Fruit fly (Drosophila melanogaster) whole organism, embryonic: ENCODE data around the gene Zip89B.

Experiments used
- B-H2 ChIP-seq: fragments of 200-800 bp; sonication (Bioruptor generic); optimal IDR thresholded peaks from 2 replicates; lab custom pipeline; 2018; ENCODE audit warnings: missing biosample characterization, mild to moderate bottlenecking, missing genetic modification characterization
- BtbVII ChIP-seq: fragments of 200-800 bp; sonication (Bioruptor generic); optimal IDR thresholded peaks from 3 replicates; lab custom pipeline; 2017; ENCODE audit warnings: missing biosample characterization, mild to moderate bottlenecking, missing genetic modification characterization
- CG10321 ChIP-seq: fragments of 200-800 bp; sonication (Bioruptor generic); IDR thresholded peaks from 2 replicates; pipeline ENCODE4 v1.3.6; 2022; ENCODE audit warnings: missing biosample characterization, missing genetic modification characterization
- CG11247 ChIP-seq: fragments of 200-800 bp; sonication (Bioruptor generic); IDR thresholded peaks from 2 replicates; pipeline ENCODE4 v1.3.6; 2022; ENCODE audit warnings: missing biosample characterization, missing genetic modification characterization
- CG12659 ChIP-seq: fragments of 200-800 bp; sonication (Bioruptor generic); optimal IDR thresholded peaks from 3 replicates; lab custom pipeline; 2017; ENCODE audit warnings: mild to moderate bottlenecking, missing biosample characterization, missing genetic modification reagents, missing genetic modification characterization
- CG13894 ChIP-seq: fragments of 200-800 bp; sonication (Bioruptor generic); optimal IDR thresholded peaks from 3 replicates; lab custom pipeline; 2018; ENCODE audit warnings: missing biosample characterization, mild to moderate bottlenecking, missing genetic modification characterization, moderate library complexity
- CG14014 ChIP-seq: fragments of 200-800 bp; sonication (Bioruptor generic); IDR thresholded peaks from 2 replicates; pipeline ENCODE4 v1.3.6; 2022; ENCODE audit warnings: missing biosample characterization, missing genetic modification characterization
- CG14710 ChIP-seq: fragments of 200-800 bp; sonication (Bioruptor generic); optimal IDR thresholded peaks from 3 replicates; lab custom pipeline; 2019; ENCODE audit warnings: missing biosample characterization, mild to moderate bottlenecking, missing genetic modification characterization, moderate library complexity
- CG1529 ChIP-seq: fragments of 200-800 bp; sonication (Bioruptor generic); optimal IDR thresholded peaks from 3 replicates; lab custom pipeline; 2018; ENCODE audit warnings: missing biosample characterization, missing genetic modification characterization
- CG17385 ChIP-seq: fragments of 200-800 bp; sonication (Bioruptor generic); optimal IDR thresholded peaks from 3 replicates; lab custom pipeline; 2018; ENCODE audit warnings: missing biosample characterization, mild to moderate bottlenecking, missing genetic modification characterization
- CG17802 ChIP-seq: fragments of 200-800 bp; sonication (Bioruptor generic); optimal IDR thresholded peaks from 2 replicates; lab custom pipeline; 2018; ENCODE audit warnings: missing biosample characterization, mild to moderate bottlenecking, missing genetic modification characterization, moderate library complexity
- CG17829 ChIP-seq: fragments of 200-800 bp; optimal IDR thresholded peaks from 2 replicates; lab custom pipeline; 2019; ENCODE audit warnings: missing biosample characterization, mild to moderate bottlenecking, missing genetic modification characterization, moderate library complexity
- CG30020 ChIP-seq: fragments of 200-800 bp; optimal IDR thresholded peaks from 2 replicates; lab custom pipeline; 2019; ENCODE audit warnings: missing biosample characterization, mild to moderate bottlenecking, missing genetic modification characterization, moderate library complexity
- CG3838 ChIP-seq: fragments of 200-800 bp; sonication (Bioruptor generic); optimal IDR thresholded peaks from 3 replicates; lab custom pipeline; 2016; ENCODE audit warnings: missing biosample characterization, missing genetic modification characterization
- CG4328 ChIP-seq: fragments of 200-800 bp; sonication (Bioruptor generic); optimal IDR thresholded peaks from 3 replicates; lab custom pipeline; 2017; ENCODE audit warnings: missing biosample characterization, missing genetic modification reagents, missing genetic modification characterization
- CG4360 ChIP-seq: fragments of 200-800 bp; sonication (Bioruptor generic); IDR thresholded peaks from 2 replicates; pipeline ENCODE4 v1.3.6; 2022; ENCODE audit warnings: missing biosample characterization, missing genetic modification characterization
- CG6765 ChIP-seq: fragments of 200-800 bp; sonication (Bioruptor generic); optimal IDR thresholded peaks from 3 replicates; lab custom pipeline; 2017; ENCODE audit warnings: missing biosample characterization, mild to moderate bottlenecking, missing genetic modification characterization
- CG7556 ChIP-seq: fragments of 200-800 bp; sonication (Bioruptor generic); optimal IDR thresholded peaks from 2 replicates; lab custom pipeline; 2017; ENCODE audit warnings: missing biosample characterization, mild to moderate bottlenecking, missing genetic modification characterization
- CG7786 ChIP-seq: fragments of 200-800 bp; sonication (Bioruptor generic); optimal IDR thresholded peaks from 2 replicates; lab custom pipeline; 2016; ENCODE audit warnings: missing biosample characterization, missing genetic modification characterization
- E2f1 ChIP-seq: fragments of 200-800 bp; sonication (Bioruptor generic); IDR thresholded peaks from 2 replicates; pipeline ENCODE4 v1.3.6; 2022; ENCODE audit warnings: missing biosample characterization, missing genetic modification characterization
- Eip74EF ChIP-seq, 2 experiments: fragments of 200-800 bp in 1 of 2; fragments of >200 bp in 1 of 2; sonication (Bioruptor generic) in 1 of 2; optimal IDR thresholded peaks; 2 replicates each; lab custom pipeline; 2017 to 2019; ENCODE audit warnings: missing biosample characterization in 2 of 2, missing genetic modification characterization in 2 of 2, mild to moderate bottlenecking in 1 of 2, moderate library complexity in 1 of 2
- Hand ChIP-seq: fragments of 200-800 bp; sonication (Bioruptor generic); optimal IDR thresholded peaks from 2 replicates; lab custom pipeline; 2017; ENCODE audit warnings: mild to moderate bottlenecking, missing biosample characterization, missing genetic modification reagents, missing genetic modification characterization
- Hr39 ChIP-seq: fragments of >200 bp; optimal IDR thresholded peaks from 2 replicates; lab custom pipeline; 2017
- Optix ChIP-seq: fragments of 200-800 bp; sonication (Bioruptor generic); IDR thresholded peaks from 3 replicates; pipeline ENCODE4 v1.3.6; 2022; ENCODE audit warnings: missing biosample characterization, missing genetic modification characterization
- Scr ChIP-seq: fragments of 200-800 bp; sonication (Bioruptor generic); IDR thresholded peaks from 2 replicates; pipeline ENCODE4 v1.3.6; 2022; ENCODE audit warnings: missing biosample characterization, missing genetic modification characterization; ENCODE audit not compliant: partially characterized antibody
- Side ChIP-seq: fragments of 200-800 bp; sonication (Bioruptor generic); optimal IDR thresholded peaks from 2 replicates; lab custom pipeline; 2016; ENCODE audit warnings: missing biosample characterization, missing genetic modification characterization
- Six4 ChIP-seq: fragments of 200-800 bp; sonication (Bioruptor generic); optimal IDR thresholded peaks from 2 replicates; lab custom pipeline; 2016; ENCODE audit warnings: missing biosample characterization, missing genetic modification characterization
- Sox100B ChIP-seq: fragments of 200-800 bp; sonication (Bioruptor generic); optimal IDR thresholded peaks from 3 replicates; lab custom pipeline; 2018; ENCODE audit warnings: missing biosample characterization, mild to moderate bottlenecking, missing genetic modification characterization
- Ssrp ChIP-seq: fragments of 200-800 bp; sonication (Bioruptor generic); optimal IDR thresholded peaks from 2 replicates; lab custom pipeline; 2018; ENCODE audit warnings: missing biosample characterization, mild to moderate bottlenecking, missing genetic modification characterization, moderate library complexity
- Vsx1 ChIP-seq: fragments of 200-800 bp; sonication (Bioruptor generic); optimal IDR thresholded peaks from 2 replicates; lab custom pipeline; 2017; ENCODE audit warnings: missing biosample characterization, mild to moderate bottlenecking, missing genetic modification characterization, missing genetic modification reagents
- Xrp1 ChIP-seq: fragments of 200-800 bp; sonication (Bioruptor generic); IDR thresholded peaks from 2 replicates; pipeline ENCODE4 v1.3.6; 2022; ENCODE audit warnings: missing biosample characterization, missing genetic modification characterization
- abd-A ChIP-seq: fragments of 200-800 bp; sonication (Bioruptor generic); optimal IDR thresholded peaks from 3 replicates; lab custom pipeline; 2019; ENCODE audit warnings: missing biosample characterization, mild to moderate bottlenecking, missing genetic modification characterization, moderate library complexity
- ac ChIP-seq: fragments of 200-800 bp; sonication (Bioruptor generic); optimal IDR thresholded peaks from 3 replicates; lab custom pipeline; 2017; ENCODE audit warnings: missing biosample characterization, mild to moderate bottlenecking, missing genetic modification characterization
- caup ChIP-seq: fragments of 200-800 bp; sonication (Bioruptor generic); optimal IDR thresholded peaks from 3 replicates; lab custom pipeline; 2017; ENCODE audit warnings: missing biosample characterization, mild to moderate bottlenecking, missing genetic modification characterization, moderate library complexity; ENCODE audit not compliant: severe bottlenecking
- emc ChIP-seq: fragments of 200-800 bp; sonication (Bioruptor generic); optimal IDR thresholded peaks from 2 replicates; lab custom pipeline; 2016; ENCODE audit warnings: missing biosample characterization, missing genetic modification characterization
- ems ChIP-seq: fragments of 200-800 bp; sonication (Bioruptor generic); optimal IDR thresholded peaks from 3 replicates; lab custom pipeline; 2016; ENCODE audit warnings: missing biosample characterization, missing genetic modification characterization
- ewg ChIP-seq: fragments of 200-800 bp; sonication (Bioruptor generic); optimal IDR thresholded peaks from 3 replicates; lab custom pipeline; 2017; ENCODE audit warnings: mild to moderate bottlenecking, missing biosample characterization, missing genetic modification reagents, missing genetic modification characterization
- gcm2 ChIP-seq: fragments of 200-800 bp; sonication (Bioruptor generic); optimal IDR thresholded peaks from 2 replicates; lab custom pipeline; 2016; ENCODE audit warnings: missing biosample characterization, missing genetic modification characterization
- gfzf ChIP-seq: fragments of 200-800 bp; sonication (Bioruptor generic); optimal IDR thresholded peaks from 2 replicates; lab custom pipeline; 2016; ENCODE audit warnings: missing biosample characterization, mild to moderate bottlenecking, missing genetic modification characterization, moderate library complexity
- ham ChIP-seq: fragments of 200-800 bp; sonication (Bioruptor generic); IDR thresholded peaks from 2 replicates; pipeline ENCODE4 v1.3.6; 2022; ENCODE audit warnings: missing biosample characterization, missing genetic modification characterization
- hkb ChIP-seq, 2 experiments: fragments of 200-800 bp in 1 of 2; fragments of >200 bp in 1 of 2; sonication (Bioruptor generic) in 1 of 2; IDR thresholded peaks in 1 of 2; optimal IDR thresholded peaks in 1 of 2; 2 replicates each; pipeline versions ENCODE4 v1.3.6 to Lab custom; 2017 to 2022; ENCODE audit warnings: missing biosample characterization in 1 of 2, missing genetic modification characterization in 1 of 2
- ken ChIP-seq: fragments of 200-800 bp; sonication (Bioruptor generic); IDR thresholded peaks from 3 replicates; pipeline ENCODE4 v1.3.6; 2022; ENCODE audit warnings: missing biosample characterization, missing genetic modification characterization
- kni ChIP-seq: fragments of 200-800 bp; sonication (Bioruptor generic); optimal IDR thresholded peaks from 3 replicates; lab custom pipeline; 2017; ENCODE audit warnings: mild to moderate bottlenecking, missing biosample characterization, missing genetic modification reagents, missing genetic modification characterization
- peb ChIP-seq: fragments of 200-800 bp; sonication (Bioruptor generic); IDR thresholded peaks from 2 replicates; pipeline ENCODE4 v1.3.6; 2022; ENCODE audit warnings: missing biosample characterization, missing genetic modification characterization
- sob ChIP-seq: fragments of 200-800 bp; sonication (Bioruptor generic); IDR thresholded peaks from 2 replicates; pipeline ENCODE4 v1.3.6; 2022; ENCODE audit warnings: missing biosample characterization, missing genetic modification characterization
- tin ChIP-seq: fragments of 200-800 bp; sonication (Bioruptor generic); optimal IDR thresholded peaks from 3 replicates; lab custom pipeline; 2016; ENCODE audit warnings: missing biosample characterization, missing genetic modification characterization
- toy ChIP-seq: fragments of 200-800 bp; sonication (Bioruptor generic); IDR thresholded peaks from 2 replicates; pipeline ENCODE4 v1.3.6; 2022; ENCODE audit warnings: missing biosample characterization, missing genetic modification characterization
- ttk ChIP-seq: fragments of 200-800 bp; sonication (Bioruptor generic); IDR thresholded peaks from 2 replicates; pipeline ENCODE4 v2.1.2; 2022; ENCODE audit warnings: missing biosample characterization, missing genetic modification characterization
- zfh2 ChIP-seq: fragments of 200-800 bp; sonication (Bioruptor generic); optimal IDR thresholded peaks from 2 replicates; lab custom pipeline; 2016; ENCODE audit warnings: missing biosample characterization, missing genetic modification characterization

The Zip89B gene

dm6 chr3R:16260385-16261169 lies 45.0 kb upstream of the Zip89B start (continued):
- peak; percentile 59 for TF ChIP-seq kni
- peak; percentile 71 for TF ChIP-seq Xrp1
- peak; percentile 66 for TF ChIP-seq CG17385 (GFP tag; lab: Kevin White, UChicago)
- peak; percentile 63 for TF ChIP-seq Scr (GFP tag; lab: Robert Waterston, UW)
- peak; percentile 79 for TF ChIP-seq ken (GFP tag; lab: Robert Waterston, UW)
- TF ChIP-seq gcm2 (GFP tag; lab: Kevin White, UChicago), result no peak
- peak; percentile 41 for TF ChIP-seq B-H2 (GFP tag; lab: Kevin White, UChicago)
- no peak for TF ChIP-seq toy (GFP tag; lab: Robert Waterston, UW)
- peak; percentile 78 for TF ChIP-seq sob (GFP tag; lab: Robert Waterston, UW)
- peak; percentile 45 for TF ChIP-seq CG3838 (GFP tag; lab: Kevin White, UChicago)
- TF ChIP-seq CG7556 (GFP tag; lab: Kevin White, UChicago), result peak; percentile 28
- peak; percentile 76 for TF ChIP-seq caup
- peak; percentile 49 for TF ChIP-seq CG4328 (GFP tag; lab: Kevin White, UChicago)
- TF ChIP-seq Side (GFP tag; lab: Kevin White, UChicago), result peak; percentile 53
- peak; percentile 68 for TF ChIP-seq CG17802
- peak; percentile 65 for TF ChIP-seq E2f1
- peak; percentile 33 for TF ChIP-seq Ssrp (tag; lab: Kevin White, UChicago)
- peak; percentile 82 for TF ChIP-seq tin (GFP tag; lab: Kevin White, UChicago)
- TF ChIP-seq gfzf (GFP tag; lab: Kevin White, UChicago), result peak; percentile 41
- peak; percentile 59 for TF ChIP-seq ems (GFP tag; lab: Kevin White, UChicago)
- no peak for TF ChIP-seq CG13894 (tag; lab: Kevin White, UChicago)
- TF ChIP-seq abd-A (tag; lab: Kevin White, UChicago), result no peak
- peak; percentile 49 for TF ChIP-seq CG14710
- TF ChIP-seq BtbVII, result peak; percentile 62
- TF ChIP-seq emc (GFP tag; lab: Kevin White, UChicago), result no peak
- TF ChIP-seq CG7786 (GFP tag; lab: Kevin White, UChicago), result peak; percentile 18
- TF ChIP-seq Eip74EF (GFP tag; optimal IDR thresholded peaks at IDR 0.05; lab: Kevin White, UChicago), result no peak
- TF ChIP-seq CG6765 (GFP tag; lab: Kevin White, UChicago), result peak; percentile 48
- TF ChIP-seq Hr39, result no peak
- TF ChIP-seq CG10321 (GFP tag; lab: Robert Waterston, UW), result peak; percentile 25; the same call in 1 of the 2 replicates
- no peak for TF ChIP-seq hkb (optimal IDR thresholded peaks at IDR 0.05; lab: Kevin White, UChicago)
- peak; percentile 69 for TF ChIP-seq hkb (GFP tag; IDR thresholded peaks at IDR 0.05; lab: Robert Waterston, UW)
- TF ChIP-seq CG14014 (GFP tag; lab: Robert Waterston, UW), result peak; percentile 45
- TF ChIP-seq CG17829, result peak; percentile 71
- no peak for TF ChIP-seq ham (GFP tag; lab: Robert Waterston, UW)
- no peak for TF ChIP-seq Sox100B (GFP tag; lab: Kevin White, UChicago)
- TF ChIP-seq CG4360 (GFP tag; lab: Robert Waterston, UW), result 0 out of 2 replicates have a peak, but pooled peaks have one; percentile 19
- peak; percentile 61 for TF ChIP-seq CG1529
- peak; percentile 56 for TF ChIP-seq Six4 (GFP tag; lab: Kevin White, UChicago)
- no peak for TF ChIP-seq Hand
- peak; percentile 18 for TF ChIP-seq zfh2 (GFP tag; lab: Kevin White, UChicago)
- no peak for TF ChIP-seq peb (GFP tag; lab: Robert Waterston, UW)
- TF ChIP-seq ac, result no peak
- TF ChIP-seq ttk (GFP tag; lab: Robert Waterston, UW), result peak; percentile 22
- peak; percentile 58 for TF ChIP-seq ewg (GFP tag; lab: Kevin White, UChicago)
- TF ChIP-seq Vsx1 (GFP tag; lab: Kevin White, UChicago), result no peak
- peak; percentile 75 for TF ChIP-seq CG11247 (GFP tag; lab: Robert Waterston, UW)
- peak; percentile 48 for TF ChIP-seq Optix (GFP tag; lab: Robert Waterston, UW)
- no peak for TF ChIP-seq CG30020 (tag; lab: Kevin White, UChicago)
- peak; percentile 39 for TF ChIP-seq CG12659 (GFP tag; lab: Kevin White, UChicago)
